Fruit fly (Drosophila melanogaster) whole organism, adult: Measurements from ENCODE around the gene Inx7.

Source experiments
- CG11617 ChIP-seq: fragments of 200-800 bp; sonication (Bioruptor generic); optimal IDR thresholded peaks from 2 replicates; lab custom pipeline; 2017; ENCODE audit warnings: mild to moderate bottlenecking, missing biosample characterization, missing genetic modification reagents, missing genetic modification characterization
- CG12768 ChIP-seq: fragments of 200-800 bp; sonication (Bioruptor generic); optimal IDR thresholded peaks from 2 replicates; lab custom pipeline; 2017; ENCODE audit warnings: missing biosample characterization, missing genetic modification characterization, mild to moderate bottlenecking, moderate library complexity, missing genetic modification reagents
- CG14711 ChIP-seq: fragments of 200-800 bp; sonication (Bioruptor generic); optimal IDR thresholded peaks from 2 replicates; lab custom pipeline; 2018; ENCODE audit warnings: missing biosample characterization, mild to moderate bottlenecking, missing genetic modification characterization, moderate library complexity
- CG1620 ChIP-seq: fragments of 200-800 bp; sonication (Bioruptor generic); optimal IDR thresholded peaks from 2 replicates; lab custom pipeline; 2016; ENCODE audit warnings: missing biosample characterization, missing genetic modification characterization
- CG33017 ChIP-seq: fragments of 200-800 bp; sonication (Bioruptor generic); optimal IDR thresholded peaks from 2 replicates; lab custom pipeline; 2018; ENCODE audit warnings: missing biosample characterization, mild to moderate bottlenecking, missing genetic modification characterization, moderate library complexity
- CG5204 ChIP-seq: fragments of 200-800 bp; sonication (Bioruptor generic); optimal IDR thresholded peaks from 2 replicates; lab custom pipeline; 2016; ENCODE audit warnings: missing biosample characterization, missing genetic modification characterization
- CG7045 ChIP-seq: fragments of 200-800 bp; sonication (Bioruptor generic); optimal IDR thresholded peaks from 2 replicates; lab custom pipeline; 2017; ENCODE audit warnings: missing biosample characterization, mild to moderate bottlenecking, missing genetic modification characterization
- CG7101 ChIP-seq: fragments of 200-800 bp; sonication (Bioruptor generic); optimal IDR thresholded peaks from 2 replicates; lab custom pipeline; 2018; ENCODE audit warnings: missing biosample characterization, mild to moderate bottlenecking, missing genetic modification characterization, moderate library complexity
- Clk ChIP-seq: fragments of 200-800 bp; sonication (Bioruptor generic); optimal IDR thresholded peaks from 2 replicates; lab custom pipeline; 2017; ENCODE audit warnings: missing biosample characterization, missing genetic modification characterization
- Crg-1 ChIP-seq: fragments of 200-800 bp; sonication (Bioruptor generic); optimal IDR thresholded peaks from 2 replicates; lab custom pipeline; 2016; ENCODE audit warnings: missing biosample characterization, missing genetic modification characterization
- Hr96 ChIP-seq: fragments of 200-800 bp; sonication (Bioruptor generic); optimal IDR thresholded peaks from 2 replicates; lab custom pipeline; 2016; ENCODE audit warnings: missing biosample characterization, missing genetic modification characterization
- Mnt ChIP-seq: fragments of 200-800 bp; sonication (Bioruptor generic); optimal IDR thresholded peaks from 2 replicates; lab custom pipeline; 2016; ENCODE audit warnings: missing biosample characterization, mild to moderate bottlenecking, missing genetic modification characterization
- bab1 ChIP-seq: fragments of 200-800 bp; sonication (Bioruptor generic); optimal IDR thresholded peaks from 3 replicates; lab custom pipeline; 2019; ENCODE audit warnings: missing biosample characterization, mild to moderate bottlenecking, missing genetic modification characterization, moderate library complexity
- cic ChIP-seq: fragments of 200-800 bp; sonication (Bioruptor generic); optimal IDR thresholded peaks from 2 replicates; lab custom pipeline; 2017; ENCODE audit warnings: missing biosample characterization, mild to moderate bottlenecking, missing genetic modification characterization, moderate library complexity
- cnc ChIP-seq, 2 experiments: fragments of >200 bp; optimal IDR thresholded peaks; 2 replicates each; lab custom pipeline; 2017
- kay ChIP-seq: fragments of 200-800 bp; sonication (Bioruptor generic); peaks from one replicate; lab custom pipeline; 2016; ENCODE audit warnings: missing biosample characterization, missing genetic modification characterization, borderline replicate concordance
- ovo ChIP-seq: fragments of 200-800 bp; sonication (Bioruptor generic); optimal IDR thresholded peaks from 2 replicates; lab custom pipeline; 2016; ENCODE audit warnings: missing biosample characterization, missing genetic modification characterization
- pad ChIP-seq: fragments of 200-800 bp; sonication (Bioruptor generic); optimal IDR thresholded peaks from 3 replicates; lab custom pipeline; 2017; ENCODE audit warnings: missing biosample characterization, missing genetic modification characterization, mild to moderate bottlenecking, moderate library complexity, missing genetic modification reagents
- tj ChIP-seq: fragments of 200-800 bp; sonication (Bioruptor generic); optimal IDR thresholded peaks from 3 replicates; lab custom pipeline; 2017; ENCODE audit warnings: missing biosample characterization, mild to moderate bottlenecking, missing genetic modification characterization, moderate library complexity
- toe ChIP-seq: fragments of 200-800 bp; sonication (Bioruptor generic); optimal IDR thresholded peaks from 2 replicates; lab custom pipeline; 2016; ENCODE audit warnings: missing biosample characterization, missing genetic modification characterization

Inx7 gene

DNA sequence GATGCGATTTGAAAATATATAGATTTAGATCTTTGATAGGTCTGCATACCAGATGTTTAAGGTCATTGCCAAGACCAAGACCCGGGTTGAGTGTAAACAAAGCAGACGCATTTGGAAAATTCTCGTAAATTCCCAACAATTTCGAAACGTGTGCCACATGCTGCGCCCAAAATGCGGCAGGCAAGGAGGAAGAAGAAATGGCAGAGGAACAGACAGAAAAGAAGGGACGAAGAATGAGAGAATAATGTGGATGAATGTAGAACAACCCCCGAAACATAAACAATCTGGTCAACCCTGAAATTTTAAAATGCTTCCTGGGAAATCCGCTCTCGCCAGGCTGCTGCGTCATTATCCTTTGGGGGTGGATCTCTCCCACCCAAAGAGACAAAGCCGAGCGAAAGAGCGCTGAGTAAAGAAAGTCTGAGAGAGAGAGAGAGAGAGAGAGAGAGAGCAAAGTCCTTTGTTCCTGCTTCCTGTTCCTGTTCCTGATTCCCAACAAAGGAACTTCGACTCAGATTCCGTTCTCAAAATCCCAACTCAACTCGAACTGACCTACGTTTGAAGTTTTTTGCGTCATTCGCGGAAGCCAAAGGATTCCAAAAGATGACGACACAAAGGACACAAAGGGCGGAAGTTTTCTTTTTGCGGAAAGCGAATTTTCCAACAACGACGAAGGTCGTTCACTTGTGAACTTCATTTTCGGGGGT lies 4.6 kb downstream of the Inx7 start:
- TF ChIP-seq CG1620 (GFP tag; lab: Kevin White, UChicago) (no peak), toe (GFP tag; lab: Kevin White, UChicago) (no peak), Crg-1 (no peak), cnc (optimal IDR thresholded peaks at IDR 0.05; lab: Kevin White, UChicago) (no peak), kay (no peak), ovo (GFP tag; lab: Kevin White, UChicago) (no peak), CG11617 (GFP tag; lab: Kevin White, UChicago) (no peak), CG12768 (GFP tag; lab: Kevin White, UChicago) (no peak), tj (GFP tag; lab: Kevin White, UChicago) (no peak), Hr96 (no peak), Clk (GFP tag; lab: Kevin White, UChicago) (no peak), CG33017 (tag; lab: Kevin White, UChicago) (no peak), bab1 (GFP tag; lab: Kevin White, UChicago) (no peak), CG7101 (no peak), pad (GFP tag; lab: Kevin White, UChicago) (no peak), Mnt (GFP tag; lab: Kevin White, UChicago) (no peak), cic (GFP tag; lab: Kevin White, UChicago) (no peak), CG5204 (GFP tag; lab: Kevin White, UChicago) (no peak)

dm6 chrX:6988082-6988481 lies 5.3 kb downstream of the Inx7 start:
- TF ChIP-seq Hr96 (no peak), ovo (GFP tag; lab: Kevin White, UChicago) (no peak), Clk (GFP tag; lab: Kevin White, UChicago) (no peak), CG1620 (GFP tag; lab: Kevin White, UChicago) (no peak)

dm6 chrX:6987091-6987490 lies 6.3 kb downstream of the Inx7 start:
- TF ChIP-seq CG11617 (GFP tag; lab: Kevin White, UChicago), result no peak
- no peak for TF ChIP-seq ovo (GFP tag; lab: Kevin White, UChicago)
- TF ChIP-seq Hr96, result no peak
- TF ChIP-seq toe (GFP tag; lab: Kevin White, UChicago), result no peak
- TF ChIP-seq Clk (GFP tag; lab: Kevin White, UChicago), result no peak
- no peak for TF ChIP-seq kay
- no peak for TF ChIP-seq cnc (optimal IDR thresholded peaks at IDR 0.05; lab: Kevin White, UChicago)
- no peak for TF ChIP-seq CG7101
- TF ChIP-seq pad (GFP tag; lab: Kevin White, UChicago), result no peak
- TF ChIP-seq CG33017 (tag; lab: Kevin White, UChicago), result no peak
- TF ChIP-seq cic (GFP tag; lab: Kevin White, UChicago), result no peak
- no peak for TF ChIP-seq CG5204 (GFP tag; lab: Kevin White, UChicago)
- TF ChIP-seq Crg-1, result no peak
- TF ChIP-seq CG1620 (GFP tag; lab: Kevin White, UChicago), result no peak
- no peak for TF ChIP-seq CG12768 (GFP tag; lab: Kevin White, UChicago)
- no peak for TF ChIP-seq CG14711 (tag; lab: Kevin White, UChicago)
- TF ChIP-seq Mnt (GFP tag; lab: Kevin White, UChicago), result no peak
- TF ChIP-seq CG7045, result no peak
- TF ChIP-seq bab1 (GFP tag; lab: Kevin White, UChicago), result no peak

DNA sequence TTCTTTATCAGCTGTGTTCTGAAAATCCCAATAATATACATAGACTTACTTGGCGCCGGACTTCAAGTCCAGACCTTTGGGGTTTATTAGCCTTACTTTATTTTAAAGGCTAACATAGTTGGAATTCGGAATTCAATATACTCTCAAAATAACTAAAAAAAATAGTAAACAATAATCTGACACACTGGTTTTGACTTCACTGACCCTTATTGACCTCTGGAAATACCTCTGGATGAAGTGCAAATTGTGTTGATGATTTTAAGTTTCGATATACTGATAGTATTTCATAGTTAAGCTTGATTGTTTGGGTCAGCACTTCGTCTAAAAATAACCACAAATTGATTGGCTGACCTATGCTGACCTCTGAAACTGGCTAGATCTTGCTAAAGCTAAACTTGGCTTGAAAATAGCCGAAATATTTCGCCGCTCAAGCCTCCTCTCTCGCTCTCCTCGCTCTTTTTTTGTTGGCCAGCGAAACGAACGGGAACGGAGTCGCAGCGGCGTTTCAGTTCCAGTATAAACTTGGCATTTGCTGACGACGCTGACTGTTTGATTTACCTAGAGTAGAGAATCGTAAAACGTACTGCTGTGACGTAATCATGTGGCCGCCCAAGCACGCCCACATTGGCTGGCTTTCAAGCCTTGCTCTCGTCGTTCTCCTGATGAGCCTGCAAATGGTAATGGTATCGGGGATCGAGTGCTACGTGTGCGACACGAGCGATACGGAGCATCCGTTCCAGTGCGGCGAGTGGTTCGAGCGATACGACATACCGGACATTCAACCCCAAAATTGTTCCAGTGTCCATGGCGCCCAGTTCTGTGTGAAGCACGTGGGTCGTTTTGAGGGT lies 7.2 kb downstream of the Inx7 start, which contains the start of gene bou:
bou (plus strand) TSS at position 507 of the 848 bp plus-strand sequence.
- peak; percentile 77 for TF ChIP-seq tj (GFP tag; lab: Kevin White, UChicago)
- no peak for TF ChIP-seq CG7101
- TF ChIP-seq pad (GFP tag; lab: Kevin White, UChicago), result no peak
- TF ChIP-seq cic (GFP tag; lab: Kevin White, UChicago), result no peak
- peak; percentile 52 for TF ChIP-seq ovo (GFP tag; lab: Kevin White, UChicago)
- no peak for TF ChIP-seq Clk (GFP tag; lab: Kevin White, UChicago)
- no peak for TF ChIP-seq bab1 (GFP tag; lab: Kevin White, UChicago)

DNA sequence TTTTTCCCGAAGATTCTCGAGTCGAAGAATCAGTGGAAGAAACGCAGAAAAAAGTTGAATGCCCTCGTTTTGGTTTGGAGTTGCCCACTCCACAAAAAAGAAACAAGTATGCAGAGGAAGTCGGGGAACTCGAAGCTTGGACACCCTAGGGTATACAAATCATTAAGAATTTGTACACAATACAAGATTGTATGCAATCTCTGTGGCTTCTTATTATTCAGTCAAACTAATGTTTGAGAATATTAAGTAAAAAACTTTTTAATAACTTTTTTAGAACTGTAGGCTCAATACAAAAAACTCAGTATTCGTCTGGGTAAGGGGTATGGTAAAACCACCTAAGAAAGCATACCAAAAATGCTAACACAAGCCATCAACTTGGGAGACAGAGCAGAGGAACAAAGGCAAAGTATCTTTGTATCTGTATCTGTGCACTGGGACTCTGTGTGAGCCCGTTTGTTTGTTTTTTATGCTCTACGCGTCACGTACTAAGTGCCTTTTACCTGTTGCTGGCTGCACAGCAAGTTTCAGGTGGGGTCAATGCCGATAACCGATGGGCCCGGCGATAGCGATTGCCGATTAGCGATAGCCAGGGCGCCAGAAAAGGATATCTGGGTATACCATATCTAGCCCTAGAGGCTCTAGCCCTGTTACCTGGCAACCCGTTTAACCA lies 8.1 kb downstream of the Inx7 start:
- peak; percentile 54 for TF ChIP-seq CG14711 (tag; lab: Kevin White, UChicago)
- TF ChIP-seq cic (GFP tag; lab: Kevin White, UChicago), result no peak
- TF ChIP-seq Crg-1, result peak; percentile 13
- no peak for TF ChIP-seq CG33017 (tag; lab: Kevin White, UChicago)
- TF ChIP-seq tj (GFP tag; lab: Kevin White, UChicago), result peak; percentile 81
- TF ChIP-seq CG11617 (GFP tag; lab: Kevin White, UChicago), result no peak
- TF ChIP-seq CG7101, result peak; percentile 28
- no peak for TF ChIP-seq Hr96
- no peak for TF ChIP-seq kay
- no peak for TF ChIP-seq cnc (optimal IDR thresholded peaks at IDR 0.05; lab: Kevin White, UChicago)
- TF ChIP-seq CG7045, result no peak
- TF ChIP-seq toe (GFP tag; lab: Kevin White, UChicago), result no peak
- TF ChIP-seq pad (GFP tag; lab: Kevin White, UChicago), result peak; percentile 29
- TF ChIP-seq ovo (GFP tag; lab: Kevin White, UChicago), result no peak
- TF ChIP-seq Clk (GFP tag; lab: Kevin White, UChicago), result no peak
- peak; percentile 90 for TF ChIP-seq bab1 (GFP tag; lab: Kevin White, UChicago)
- no peak for TF ChIP-seq CG12768 (GFP tag; lab: Kevin White, UChicago)
- TF ChIP-seq CG5204 (GFP tag; lab: Kevin White, UChicago), result no peak
- TF ChIP-seq CG1620 (GFP tag; lab: Kevin White, UChicago), result no peak
- no peak for TF ChIP-seq Mnt (GFP tag; lab: Kevin White, UChicago)
